Fruit fly (Drosophila melanogaster) whole organism, embryonic: Measurements from ENCODE around the gene htk.

Experiments
- ATbp ChIP-seq: fragments of 200-800 bp; sonication (Bioruptor generic); optimal IDR thresholded peaks from 2 replicates; lab custom pipeline; 2017; ENCODE audit warnings: missing biosample characterization, mild to moderate bottlenecking, missing genetic modification characterization, missing genetic modification reagents
- Adf1 ChIP-seq: fragments of 200-800 bp; sonication (Bioruptor generic); IDR thresholded peaks from 2 replicates; pipeline ENCODE4 v1.3.6; 2022; ENCODE audit warnings: missing biosample characterization, missing genetic modification characterization
- CG10147 ChIP-seq: fragments of 200-800 bp; sonication (Bioruptor generic); optimal IDR thresholded peaks from 2 replicates; lab custom pipeline; 2019; ENCODE audit warnings: missing biosample characterization, mild to moderate bottlenecking, missing genetic modification characterization, moderate library complexity
- CG1024 ChIP-seq: fragments of 200-800 bp; sonication (Bioruptor generic); IDR thresholded peaks from 2 replicates; pipeline ENCODE4 v1.3.6; 2022; ENCODE audit warnings: missing biosample characterization, missing genetic modification characterization
- CG10366 ChIP-seq: fragments of 200-800 bp; sonication (Bioruptor generic); IDR thresholded peaks from 2 replicates; pipeline ENCODE4 v1.3.6; 2022; ENCODE audit warnings: missing biosample characterization, missing genetic modification characterization
- CG11695 ChIP-seq: fragments of 200-800 bp; sonication (Bioruptor generic); IDR thresholded peaks from 3 replicates; pipeline ENCODE4 v1.3.6; 2022; ENCODE audit warnings: missing biosample characterization, missing genetic modification characterization
- CG11723 ChIP-seq: fragments of 200-800 bp; sonication (Bioruptor generic); optimal IDR thresholded peaks from 2 replicates; lab custom pipeline; 2017; ENCODE audit warnings: missing biosample characterization, mild to moderate bottlenecking, missing genetic modification characterization
- CG12155 ChIP-seq: fragments of 200-800 bp; sonication (Bioruptor generic); optimal IDR thresholded peaks from 3 replicates; lab custom pipeline; 2016; ENCODE audit warnings: missing biosample characterization, missing genetic modification characterization
- CG1233 ChIP-seq: fragments of 200-800 bp; sonication (Bioruptor generic); optimal IDR thresholded peaks from 4 replicates; lab custom pipeline; 2018; ENCODE audit warnings: missing biosample characterization, mild to moderate bottlenecking, missing genetic modification characterization
- CG1603 ChIP-seq: fragments of 200-800 bp; sonication (Bioruptor generic); optimal IDR thresholded peaks from 2 replicates; lab custom pipeline; 2019; ENCODE audit warnings: missing biosample characterization, mild to moderate bottlenecking, missing genetic modification characterization, moderate library complexity
- CG17385 ChIP-seq: fragments of 200-800 bp; sonication (Bioruptor generic); optimal IDR thresholded peaks from 3 replicates; lab custom pipeline; 2018; ENCODE audit warnings: missing biosample characterization, mild to moderate bottlenecking, missing genetic modification characterization
- CG17912 ChIP-seq: fragments of 200-800 bp; sonication (Bioruptor generic); optimal IDR thresholded peaks from 2 replicates; lab custom pipeline; 2018; ENCODE audit warnings: missing biosample characterization, mild to moderate bottlenecking, missing genetic modification characterization
- CG30403 ChIP-seq: fragments of 200-800 bp; sonication (Bioruptor generic); optimal IDR thresholded peaks from 3 replicates; lab custom pipeline; 2016; ENCODE audit warnings: missing biosample characterization, missing genetic modification characterization
- CG3281 ChIP-seq: fragments of 200-800 bp; sonication (Bioruptor generic); optimal IDR thresholded peaks from 3 replicates; lab custom pipeline; 2017; ENCODE audit warnings: missing biosample characterization, mild to moderate bottlenecking, missing genetic modification characterization
- CG42726 ChIP-seq: fragments of 200-800 bp; sonication (Bioruptor generic); IDR thresholded peaks from 2 replicates; pipeline ENCODE4 v1.3.6; 2022; ENCODE audit warnings: missing biosample characterization, missing genetic modification characterization; ENCODE audit not compliant: partially characterized antibody
- CG4424 ChIP-seq: fragments of 200-800 bp; sonication (Bioruptor generic); optimal IDR thresholded peaks from 3 replicates; lab custom pipeline; 2016; ENCODE audit warnings: missing biosample characterization, missing genetic modification characterization
- CG4820 ChIP-seq: fragments of 200-800 bp; sonication (Bioruptor generic); optimal IDR thresholded peaks from 3 replicates; lab custom pipeline; 2016; ENCODE audit warnings: missing biosample characterization, missing genetic modification characterization
- CG6254 ChIP-seq: fragments of 200-800 bp; sonication (Bioruptor generic); optimal IDR thresholded peaks from 3 replicates; lab custom pipeline; 2017; ENCODE audit warnings: mild to moderate bottlenecking, missing biosample characterization, missing genetic modification reagents, missing genetic modification characterization
- CG6272 ChIP-seq: fragments of 200-800 bp; sonication (Bioruptor generic); IDR thresholded peaks from 2 replicates; pipeline ENCODE4 v1.3.6; 2022; ENCODE audit warnings: missing biosample characterization, missing genetic modification characterization
- CG7372 ChIP-seq: fragments of 200-800 bp; sonication (Bioruptor generic); IDR thresholded peaks from 2 replicates; pipeline ENCODE4 v1.3.6; 2022; ENCODE audit warnings: missing biosample characterization, missing genetic modification characterization
- CG9437 ChIP-seq: fragments of 200-800 bp; sonication (Bioruptor generic); optimal IDR thresholded peaks from 2 replicates; lab custom pipeline; 2018; ENCODE audit warnings: missing biosample characterization, mild to moderate bottlenecking, missing genetic modification characterization
- CG9609 ChIP-seq: fragments of 200-800 bp; sonication (Bioruptor generic); optimal IDR thresholded peaks from 3 replicates; lab custom pipeline; 2016; ENCODE audit warnings: missing biosample characterization, missing genetic modification characterization
- D19A ChIP-seq: fragments of 200-800 bp; optimal IDR thresholded peaks from 3 replicates; lab custom pipeline; 2019; ENCODE audit warnings: missing biosample characterization, mild to moderate bottlenecking, missing genetic modification characterization, moderate library complexity
- Dek ChIP-seq: fragments of 200-800 bp; sonication (Bioruptor generic); optimal IDR thresholded peaks from 3 replicates; lab custom pipeline; 2019; ENCODE audit warnings: missing biosample characterization, mild to moderate bottlenecking, missing genetic modification characterization, moderate library complexity
- Dfd ChIP-seq, 2 experiments: fragments of >200 bp; optimal IDR thresholded peaks; 2 replicates each; lab custom pipeline; 2017; ENCODE audit warnings: missing biosample characterization in 2 of 2, missing genetic modification characterization in 2 of 2
- Fer1 ChIP-seq: fragments of 200-800 bp; sonication (Bioruptor generic); optimal IDR thresholded peaks from 2 replicates; lab custom pipeline; 2017; ENCODE audit warnings: missing biosample characterization, mild to moderate bottlenecking, missing genetic modification characterization
- HmgZ ChIP-seq: fragments of 200-800 bp; sonication (Bioruptor generic); optimal IDR thresholded peaks from 2 replicates; lab custom pipeline; 2018; ENCODE audit warnings: missing biosample characterization, mild to moderate bottlenecking, missing genetic modification characterization
- Ptx1 ChIP-seq: fragments of 200-800 bp; sonication (Bioruptor generic); IDR thresholded peaks from 2 replicates; pipeline ENCODE4 v1.3.6; 2022; ENCODE audit warnings: missing biosample characterization, missing genetic modification characterization
- Sox100B ChIP-seq: fragments of 200-800 bp; sonication (Bioruptor generic); optimal IDR thresholded peaks from 3 replicates; lab custom pipeline; 2018; ENCODE audit warnings: missing biosample characterization, mild to moderate bottlenecking, missing genetic modification characterization
- Ssrp ChIP-seq: fragments of 200-800 bp; sonication (Bioruptor generic); optimal IDR thresholded peaks from 2 replicates; lab custom pipeline; 2018; ENCODE audit warnings: missing biosample characterization, mild to moderate bottlenecking, missing genetic modification characterization, moderate library complexity
- Taf1 ChIP-seq: fragments of 200-800 bp; sonication (Bioruptor generic); IDR thresholded peaks from 2 replicates; pipeline ENCODE4 v1.3.6; 2022; ENCODE audit warnings: missing biosample characterization, missing genetic modification characterization
- al ChIP-seq: fragments of 200-800 bp; sonication (Bioruptor generic); IDR thresholded peaks from 2 replicates; pipeline ENCODE4 v1.3.6; 2022; ENCODE audit warnings: missing biosample characterization, missing genetic modification characterization
- ase ChIP-seq: fragments of 200-800 bp; sonication (Bioruptor generic); IDR thresholded peaks from 3 replicates; pipeline ENCODE4 v1.3.6; 2022; ENCODE audit warnings: missing biosample characterization, missing genetic modification characterization
- ash1 ChIP-seq: fragments of 200-800 bp; sonication (Bioruptor generic); optimal IDR thresholded peaks from 2 replicates; lab custom pipeline; 2018; ENCODE audit warnings: missing biosample characterization, mild to moderate bottlenecking, missing genetic modification characterization
- disco-r ChIP-seq: fragments of 200-800 bp; sonication (Bioruptor generic); optimal IDR thresholded peaks from 2 replicates; lab custom pipeline; 2016; ENCODE audit warnings: missing biosample characterization, missing genetic modification characterization
- dmrt11E ChIP-seq: fragments of 200-800 bp; sonication (Bioruptor generic); optimal IDR thresholded peaks from 3 replicates; lab custom pipeline; 2018; ENCODE audit warnings: missing biosample characterization, mild to moderate bottlenecking, missing genetic modification characterization, moderate library complexity
- gcm2 ChIP-seq: fragments of 200-800 bp; sonication (Bioruptor generic); optimal IDR thresholded peaks from 2 replicates; lab custom pipeline; 2016; ENCODE audit warnings: missing biosample characterization, missing genetic modification characterization
- gsb ChIP-seq: fragments of 200-800 bp; sonication (Bioruptor generic); IDR thresholded peaks from 2 replicates; pipeline ENCODE4 v1.3.6; 2022; ENCODE audit warnings: missing biosample characterization, missing genetic modification characterization
- lmd ChIP-seq: fragments of 200-800 bp; sonication (Bioruptor generic); IDR thresholded peaks from 2 replicates; pipeline ENCODE4 v1.3.6; 2022; ENCODE audit warnings: missing biosample characterization, missing genetic modification characterization
- nau ChIP-seq: fragments of 200-800 bp; sonication (Bioruptor generic); optimal IDR thresholded peaks from 3 replicates; lab custom pipeline; 2017; ENCODE audit warnings: missing biosample characterization, mild to moderate bottlenecking, missing genetic modification characterization, missing genetic modification reagents
- p53 ChIP-seq: fragments of 200-800 bp; sonication (Bioruptor generic); optimal IDR thresholded peaks from 2 replicates; lab custom pipeline; 2016; ENCODE audit warnings: missing biosample characterization, missing genetic modification characterization
- pan ChIP-seq, 4 experiments: fragments of >200 bp in 3 of 4; fragments of 200-800 bp in 1 of 4; sonication (Bioruptor generic) in 1 of 4; optimal IDR thresholded peaks in 3 of 4; IDR thresholded peaks in 1 of 4; 2 replicates each; pipeline versions ENCODE4 v1.3.6 to Lab custom; 2017 to 2022; ENCODE audit warnings: missing biosample characterization in 2 of 4, missing genetic modification characterization in 2 of 4, mixed read lengths in 1 of 4
- sc ChIP-seq, 3 experiments: fragments of >200 bp in 2 of 3; fragments of 200-800 bp in 1 of 3; sonication (Bioruptor generic) in 1 of 3; optimal IDR thresholded peaks; 2 replicates in 2 of 3; 3 replicates in 1 of 3; lab custom pipeline; 2017; ENCODE audit warnings: mild to moderate bottlenecking in 1 of 3, missing biosample characterization in 1 of 3, missing genetic modification characterization in 1 of 3, missing genetic modification reagents in 1 of 3
- scrt ChIP-seq: fragments of 200-800 bp; sonication (Bioruptor generic); optimal IDR thresholded peaks from 2 replicates; lab custom pipeline; 2018; ENCODE audit warnings: missing biosample characterization, mild to moderate bottlenecking, missing genetic modification characterization, moderate library complexity
- sisA ChIP-seq: fragments of 200-800 bp; sonication (Bioruptor generic); IDR thresholded peaks from 2 replicates; pipeline ENCODE4 v1.3.6; 2022; ENCODE audit warnings: missing biosample characterization, missing genetic modification characterization
- toy ChIP-seq: fragments of 200-800 bp; sonication (Bioruptor generic); IDR thresholded peaks from 2 replicates; pipeline ENCODE4 v1.3.6; 2022; ENCODE audit warnings: missing biosample characterization, missing genetic modification characterization
- tup ChIP-seq: fragments of 200-800 bp; sonication (Bioruptor generic); optimal IDR thresholded peaks from 2 replicates; lab custom pipeline; 2016; ENCODE audit warnings: missing biosample characterization, mild to moderate bottlenecking, missing genetic modification characterization, moderate library complexity
- twi ChIP-seq: fragments of 200-800 bp; optimal IDR thresholded peaks from 2 replicates; lab custom pipeline; 2019; ENCODE audit warnings: missing biosample characterization, mild to moderate bottlenecking, missing genetic modification characterization, moderate library complexity

Gene htk

dm6 chrX:18843229-18844033, at the start of gene htk (continued):
- no peak for TF ChIP-seq toy (GFP tag; lab: Robert Waterston, UW)
- TF ChIP-seq ash1 (GFP tag; lab: Kevin White, UChicago), result peak; percentile 18
- peak; percentile 22 for TF ChIP-seq CG10147 (GFP tag; lab: Kevin White, UChicago)
- peak; percentile 50; the same call in 1 of the 2 replicates for TF ChIP-seq CG1024 (GFP tag; lab: Robert Waterston, UW)
- TF ChIP-seq ase (GFP tag; lab: Robert Waterston, UW), result peak; percentile 62; the same call in 2 of the 3 replicates
- TF ChIP-seq lmd, result peak; percentile 77
- peak; percentile 32; the same call in 1 of the 2 replicates for TF ChIP-seq Taf1 (GFP tag; lab: Robert Waterston, UW)
- TF ChIP-seq CG4424 (GFP tag; lab: Kevin White, UChicago), result peak; percentile 53
- peak; percentile 5 for TF ChIP-seq tup
- no peak for TF ChIP-seq Ssrp
- peak; percentile 62 for TF ChIP-seq CG4820 (GFP tag; lab: Kevin White, UChicago)
- no peak for TF ChIP-seq gcm2
- peak; percentile 46 for TF ChIP-seq D19A (tag; lab: Kevin White, UChicago)
- TF ChIP-seq CG10366 (GFP tag; lab: Robert Waterston, UW), result peak; percentile 59
- peak; percentile 78 for TF ChIP-seq CG17912
- TF ChIP-seq CG1603 (tag; lab: Kevin White, UChicago), result peak; percentile 84
- TF ChIP-seq CG30403, result peak; percentile 75
- TF ChIP-seq scrt (GFP tag; lab: Kevin White, UChicago), result peak; percentile 58
- TF ChIP-seq CG6254 (GFP tag; lab: Kevin White, UChicago), result no peak
- TF ChIP-seq twi (tag; lab: Kevin White, UChicago), result peak; percentile 36
- TF ChIP-seq CG3281, result peak; percentile 0
- no peak for TF ChIP-seq nau (GFP tag; lab: Kevin White, UChicago)
- TF ChIP-seq disco-r, result peak; percentile 18
- TF ChIP-seq dmrt11E, result peak; percentile 44
- TF ChIP-seq pan (optimal IDR thresholded peaks at IDR 0.05; lab: Kevin White, UChicago), result no peak
- TF ChIP-seq pan (GFP tag; optimal IDR thresholded peaks at IDR 0.05 in 1 of 2, IDR thresholded peaks at IDR 0.05 in 1 of 2), result no peak
- peak; percentile 40; the same call in 1 of the 2 replicates for TF ChIP-seq al
- TF ChIP-seq p53 (GFP tag; lab: Kevin White, UChicago), result peak; percentile 83
- peak; percentile 57 for TF ChIP-seq Dek (tag; lab: Kevin White, UChicago)
- TF ChIP-seq Adf1 (GFP tag; lab: Robert Waterston, UW), result peak; percentile 41; the same call in 1 of the 2 replicates
- TF ChIP-seq CG9609 (GFP tag; lab: Kevin White, UChicago), result peak; percentile 67
- TF ChIP-seq CG11695 (GFP tag; lab: Robert Waterston, UW), result peak; percentile 56; the same call in 1 of the 3 replicates
- peak; percentile 24 for TF ChIP-seq CG9437 (GFP tag; lab: Kevin White, UChicago)
- TF ChIP-seq CG12155 (GFP tag; lab: Kevin White, UChicago), result peak; percentile 59
- peak; percentile 53 for TF ChIP-seq Fer1 (GFP tag; lab: Kevin White, UChicago)
- TF ChIP-seq CG17385 (GFP tag; lab: Kevin White, UChicago), result peak; percentile 93
- peak; percentile 56 for TF ChIP-seq ATbp (GFP tag; lab: Kevin White, UChicago)
- no peak for TF ChIP-seq Sox100B (GFP tag; lab: Kevin White, UChicago)
- TF ChIP-seq sisA, result peak; percentile 71
- TF ChIP-seq sc (optimal IDR thresholded peaks at IDR 0.05; lab: Kevin White, UChicago), result no peak
- TF ChIP-seq sc (GFP tag; optimal IDR thresholded peaks at IDR 0.05; lab: Kevin White, UChicago), result peak; percentile 3
- TF ChIP-seq CG1233 (GFP tag; lab: Kevin White, UChicago), result peak; percentile 24
- TF ChIP-seq CG6272 (GFP tag; lab: Robert Waterston, UW), result peak; percentile 50; the same call in 1 of the 2 replicates
- TF ChIP-seq CG7372 (GFP tag; lab: Robert Waterston, UW), result no peak
- TF ChIP-seq Dfd (GFP tag; optimal IDR thresholded peaks at IDR 0.05; lab: Kevin White, UChicago), result no peak
- peak; percentile 96 for TF ChIP-seq CG42726 (GFP tag; lab: Robert Waterston, UW)
- TF ChIP-seq Ptx1, result peak; percentile 64
- peak; percentile 6 for TF ChIP-seq CG11723
- TF ChIP-seq HmgZ (tag; lab: Kevin White, UChicago), result peak; percentile 73
- peak; percentile 50 for TF ChIP-seq gsb
